Worm (Caenorhabditis elegans) whole organism, L3 larva: ENCODE data around the gene M88.4.

Source experiments
- nhr-28 ChIP-seq: fragments of 150-350 bp; optimal IDR thresholded peaks from 2 replicates; lab custom pipeline; 2014; ENCODE audit warnings: missing biosample characterization, missing genetic modification characterization
- nhr-43 ChIP-seq: sonication (generic microtip); optimal IDR thresholded peaks from 2 replicates; lab custom pipeline; 2016; ENCODE audit warnings: mild to moderate bottlenecking, missing genetic modification characterization, missing compliant biosample characterization; ENCODE audit not compliant: poor library complexity, severe bottlenecking
- snpc-4 ChIP-seq: fragments of 150-350 bp; optimal IDR thresholded peaks from 2 replicates; lab custom pipeline; 2014; ENCODE audit warnings: missing biosample characterization, missing genetic modification characterization
- unc-62 ChIP-seq: fragments of 150-350 bp; sonication (generic microtip); optimal IDR thresholded peaks from 4 replicates; lab custom pipeline; 2014; ENCODE audit warnings: missing biosample characterization, missing genetic modification reagents, missing genetic modification characterization
- zag-1 ChIP-seq: fragments of 150-350 bp; optimal IDR thresholded peaks from 2 replicates; lab custom pipeline; 2014; ENCODE audit warnings: missing biosample characterization, missing genetic modification characterization
- ztf-11 ChIP-seq: fragments of 150-350 bp; optimal IDR thresholded peaks from 2 replicates; lab custom pipeline; 2014; ENCODE audit warnings: missing biosample characterization, missing genetic modification characterization

ce11 chrIII:4504934-4505484 is 43.8 kb upstream of the M88.4 start:
- no peak for TF ChIP-seq zag-1 (tag; lab: Kevin White, UChicago)
- no peak for TF ChIP-seq nhr-43
- no peak for TF ChIP-seq snpc-4 (tag; lab: Kevin White, UChicago)
- no peak for TF ChIP-seq nhr-28
- TF ChIP-seq ztf-11: no peak
- TF ChIP-seq unc-62 (GFP tag; lab: Kevin White, UChicago): no peak
